Worm (Caenorhabditis elegans): Measurements from ENCODE around the gene T09D3.8.

DNA sequence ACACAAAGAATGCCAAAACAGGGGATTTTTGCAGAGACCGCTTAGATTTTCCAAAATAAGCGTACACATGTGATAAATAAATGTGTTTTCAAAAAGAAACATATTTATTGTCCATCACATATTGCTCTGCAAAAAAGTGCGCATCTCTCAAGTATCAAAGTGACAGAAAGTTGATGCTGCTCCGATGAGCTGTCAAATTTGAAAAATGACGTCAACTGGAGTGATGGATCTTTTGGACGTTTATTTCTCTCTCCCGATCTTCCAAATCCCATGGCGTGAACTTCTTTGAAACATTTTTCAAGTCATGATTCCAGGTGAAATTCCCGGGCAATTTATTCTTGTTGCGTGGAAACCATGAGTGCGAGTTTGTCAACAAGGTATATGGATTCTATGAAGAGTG, 44.0 kb downstream of the T09D3.8 start:
- TF ChIP-seq egl-44 (GFP tag; IDR thresholded peaks at IDR 0.05) = no peak
- TF ChIP-seq madf-6 (GFP tag; IDR thresholded peaks at IDR 0.05) = no peak
- no peak for TF ChIP-seq attf-3 (GFP tag; conservative IDR thresholded peaks at IDR 0.05)
- no peak for TF ChIP-seq ets-4 (GFP tag; optimal IDR thresholded peaks at IDR 0.05)
- TF ChIP-seq unc-130 (GFP tag; optimal IDR thresholded peaks at IDR 0.05) = no peak
- no peak for TF ChIP-seq ztf-3 (GFP tag; optimal IDR thresholded peaks at IDR 0.05)
- TF ChIP-seq pbrm-1 (GFP tag; IDR thresholded peaks at IDR 0.05) = no peak
- TF ChIP-seq tlf-1 (GFP tag; optimal IDR thresholded peaks at IDR 0.05) = no peak
- TF ChIP-seq pha-4 (tag; optimal IDR thresholded peaks at IDR 0.05) = no peak
- TF ChIP-seq zim-3 (tag; optimal IDR thresholded peaks at IDR 0.05) = no peak
- no peak for TF ChIP-seq nhr-80 (tag; optimal IDR thresholded peaks at IDR 0.05)
- no peak for TF ChIP-seq dpl-1 (GFP tag; optimal IDR thresholded peaks at IDR 0.05)

Data from whole organism, young adult.